Fruit fly (Drosophila melanogaster): ENCODE measurements around the gene Jhbp11.

DNA sequence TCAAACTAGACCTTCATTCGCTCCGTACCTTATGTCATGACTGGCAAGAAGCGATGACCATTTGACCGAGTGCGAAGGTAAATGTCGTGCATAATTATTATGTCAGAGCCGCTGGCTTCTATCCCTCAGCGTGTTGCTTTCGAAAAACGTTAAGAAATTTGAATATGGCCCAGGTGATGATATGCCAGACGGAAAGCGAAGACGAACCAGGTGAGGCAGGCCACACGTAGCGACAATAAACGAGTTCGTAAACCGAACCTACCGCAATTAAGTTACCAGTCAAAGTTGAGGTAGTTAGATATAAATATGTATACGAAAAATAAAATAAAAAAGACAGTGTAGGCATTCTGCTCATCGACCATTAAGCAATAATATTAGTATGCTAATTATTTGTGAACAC lies 24.4 kb upstream of the Jhbp11 start:
- no peak for TF ChIP-seq tj (GFP tag; optimal IDR thresholded peaks at IDR 0.05)
- TF ChIP-seq Mnt (GFP tag; optimal IDR thresholded peaks at IDR 0.05), result no peak
- TF ChIP-seq Hr96 (GFP tag; optimal IDR thresholded peaks at IDR 0.05), result no peak
- TF ChIP-seq bab1 (GFP tag; optimal IDR thresholded peaks at IDR 0.05), result no peak
- no peak for TF ChIP-seq Crg-1 (GFP tag; optimal IDR thresholded peaks at IDR 0.05)
- no peak for TF ChIP-seq ovo (GFP tag; optimal IDR thresholded peaks at IDR 0.05)
- no peak for TF ChIP-seq CG7101 (tag; optimal IDR thresholded peaks at IDR 0.05)
- no peak for TF ChIP-seq Clk (GFP tag; optimal IDR thresholded peaks at IDR 0.05)

Measured in whole organism, adult.